Worm (Caenorhabditis elegans) whole organism, L4/young adult: ENCODE measurements around the gene ZK686.1.

Experiments used
- dao-5 ChIP-seq: sonication (generic microtip); optimal IDR thresholded peaks from 2 replicates; lab custom pipeline; 2016; ENCODE audit warnings: missing genotype, missing genetic modification characterization, moderate library complexity, missing compliant biosample characterization
- him-1 ChIP-seq: sonication (generic microtip); optimal IDR thresholded peaks from 2 replicates; lab custom pipeline; 2016; ENCODE audit warnings: missing genotype, missing genetic modification reagents, missing genetic modification characterization, missing compliant biosample characterization

DNA sequence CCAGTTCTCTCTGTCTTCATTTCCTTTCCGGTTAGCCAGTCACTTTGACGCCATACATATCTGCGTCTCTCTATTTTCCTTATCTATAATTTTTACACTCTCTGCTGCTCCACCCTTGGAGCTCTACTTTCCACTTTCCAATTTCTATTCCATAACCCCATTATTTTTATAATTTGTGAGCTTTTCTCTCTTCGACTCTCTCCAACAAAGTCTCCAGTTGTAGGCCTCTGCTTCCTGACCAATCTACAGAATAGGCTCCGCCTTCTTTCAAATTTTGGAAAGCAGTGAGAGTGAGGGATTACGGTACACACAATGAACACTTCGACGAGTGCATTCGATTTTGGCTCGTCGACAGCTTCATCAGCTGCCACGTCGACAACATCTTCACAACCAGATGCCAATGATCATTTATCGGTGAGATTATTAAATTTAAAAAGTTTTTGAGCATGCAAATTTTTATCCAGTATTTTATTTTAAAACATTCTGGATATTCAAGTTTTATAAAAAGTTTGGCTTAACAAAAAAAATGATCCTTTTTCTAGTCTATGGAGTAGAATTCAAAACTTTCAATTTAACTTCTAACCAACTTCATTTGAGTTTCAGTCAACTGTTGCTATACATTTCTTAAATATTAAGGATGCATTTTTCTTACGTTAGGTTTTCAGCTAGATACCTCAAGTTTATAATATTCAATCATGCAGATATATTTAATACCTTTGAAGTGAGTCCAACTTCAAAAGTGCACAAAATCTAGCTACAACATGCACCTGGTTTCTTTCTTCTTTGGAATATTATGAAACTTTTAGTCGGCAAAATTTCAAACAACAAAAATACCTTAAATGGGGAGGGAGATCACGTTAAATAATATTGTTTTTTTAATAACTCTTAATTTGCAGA is 41.5 kb downstream of the ZK686.1 start, which contains the start of gene egl-5:
- TF ChIP-seq him-1 (tag; lab: Kevin White, UChicago) = no peak
- no peak for TF ChIP-seq dao-5 (tag; lab: Kevin White, UChicago)
